Worm (Caenorhabditis elegans): ENCODE data around the gene tif-1A.
A peak's percentile ranks its signal among the peaks of the same experiment; 100 is the strongest.

ce11 chrIII:4039775-4040174, 35.9 kb upstream of the tif-1A start:
- TF ChIP-seq nhr-28 (tag; optimal IDR thresholded peaks at IDR 0.05), result peak; percentile 79
- no peak for TF ChIP-seq vab-7 (GFP tag; IDR thresholded peaks at IDR 0.05)

All from whole organism, L4 larva.